Worm (Caenorhabditis elegans) whole organism, L2 larva: Measurements from ENCODE around the gene Y69A2AR.24.
A peak's percentile ranks its signal among the peaks of the same experiment; 100 is the strongest.

Source experiments
- C34F6.9 ChIP-seq: fragments of 150-350 bp; optimal IDR thresholded peaks from 2 replicates; lab custom pipeline; 2014; ENCODE audit warnings: missing biosample characterization, missing genetic modification characterization
- F13H6.1 ChIP-seq: sonication (generic microtip); optimal IDR thresholded peaks from 2 replicates; lab custom pipeline; 2016; ENCODE audit warnings: missing genetic modification characterization, missing compliant biosample characterization
- ZK546.5 ChIP-seq: sonication (generic microtip); optimal IDR thresholded peaks from 2 replicates; lab custom pipeline; 2017; ENCODE audit warnings: missing biosample characterization, missing genetic modification characterization
- alr-1 ChIP-seq: fragments of 150-350 bp; optimal IDR thresholded peaks from 2 replicates; lab custom pipeline; 2014; ENCODE audit warnings: missing biosample characterization, missing genetic modification characterization
- aly-2 ChIP-seq: fragments of 150-350 bp; optimal IDR thresholded peaks from 2 replicates; lab custom pipeline; 2014; ENCODE audit warnings: missing biosample characterization, missing genetic modification characterization
- ama-1 ChIP-seq: fragments of 150-350 bp; optimal IDR thresholded peaks from 2 replicates; lab custom pipeline; 2018; ENCODE audit warnings: inconsistent platforms
- blmp-1 ChIP-seq: sonication (generic microtip); optimal IDR thresholded peaks from 2 replicates; lab custom pipeline; 2017; ENCODE audit warnings: missing genetic modification characterization, mild to moderate bottlenecking, missing compliant biosample characterization, antibody characterized with exemption, moderate library complexity; ENCODE audit not compliant: insufficient read depth
- crh-2 ChIP-seq: sonication (generic microtip); optimal IDR thresholded peaks from 2 replicates; lab custom pipeline; 2017; ENCODE audit warnings: missing biosample characterization, missing genetic modification characterization
- dmd-4 ChIP-seq: sonication (generic microtip); optimal IDR thresholded peaks from 2 replicates; lab custom pipeline; 2017; ENCODE audit warnings: missing biosample characterization, missing genetic modification characterization
- egl-27 ChIP-seq: sonication (generic microtip); optimal IDR thresholded peaks from 3 replicates; lab custom pipeline; 2017; ENCODE audit warnings: missing biosample characterization, missing genetic modification reagents, missing genetic modification characterization
- fos-1 ChIP-seq: fragments of 150-350 bp; optimal IDR thresholded peaks from 2 replicates; lab custom pipeline; 2014; ENCODE audit warnings: missing biosample characterization, missing genetic modification characterization
- gmeb-1 ChIP-seq: fragments of 150-350 bp; optimal IDR thresholded peaks from 2 replicates; lab custom pipeline; 2014; ENCODE audit warnings: missing biosample characterization, missing genetic modification characterization
- lin-13 ChIP-seq: fragments of 150-350 bp; optimal IDR thresholded peaks from 2 replicates; lab custom pipeline; 2014; ENCODE audit warnings: missing biosample characterization, missing genetic modification reagents, missing genetic modification characterization
- lsy-2 ChIP-seq, 2 experiments: fragments of 150-350 bp in 1 of 2; sonication (generic microtip) in 1 of 2; optimal IDR thresholded peaks; 2 replicates each; lab custom pipeline; 2014 to 2017; ENCODE audit warnings: missing biosample characterization in 2 of 2, missing genetic modification characterization in 2 of 2
- mab-5 ChIP-seq: fragments of 150-350 bp; optimal IDR thresholded peaks from 2 replicates; lab custom pipeline; 2014; ENCODE audit warnings: missing biosample characterization, missing genetic modification characterization
- mdl-1 ChIP-seq, 2 experiments: fragments of 150-350 bp in 1 of 2; sonication (generic microtip) in 1 of 2; optimal IDR thresholded peaks; 2 replicates each; lab custom pipeline; 2017; ENCODE audit warnings: missing biosample characterization in 2 of 2, missing genetic modification characterization in 2 of 2
- nhr-11 ChIP-seq: fragments of 150-350 bp; optimal IDR thresholded peaks from 2 replicates; lab custom pipeline; 2014; ENCODE audit warnings: missing biosample characterization, missing genetic modification characterization
- nhr-129 ChIP-seq: fragments of 150-350 bp; optimal IDR thresholded peaks from 2 replicates; lab custom pipeline; 2014; ENCODE audit warnings: missing biosample characterization, missing genetic modification characterization
- nhr-21 ChIP-seq: fragments of 150-350 bp; optimal IDR thresholded peaks from 2 replicates; lab custom pipeline; 2014; ENCODE audit warnings: missing biosample characterization, missing genetic modification characterization
- nhr-23 ChIP-seq: fragments of 150-350 bp; optimal IDR thresholded peaks from 2 replicates; lab custom pipeline; 2014; ENCODE audit warnings: missing biosample characterization, missing genetic modification reagents, missing genetic modification characterization
- nhr-237 ChIP-seq: fragments of 150-350 bp; optimal IDR thresholded peaks from 2 replicates; lab custom pipeline; 2014; ENCODE audit warnings: missing biosample characterization, missing genetic modification characterization
- nhr-25 ChIP-seq: fragments of 150-350 bp; sonication (generic microtip); optimal IDR thresholded peaks from 3 replicates; lab custom pipeline; 2014; ENCODE audit warnings: missing biosample characterization, missing genetic modification characterization
- nhr-6 ChIP-seq: fragments of 150-350 bp; optimal IDR thresholded peaks from 2 replicates; lab custom pipeline; 2014; ENCODE audit warnings: missing biosample characterization, missing genetic modification characterization
- nhr-77 ChIP-seq: fragments of 150-350 bp; optimal IDR thresholded peaks from 2 replicates; lab custom pipeline; 2014; ENCODE audit warnings: missing biosample characterization, missing genetic modification characterization
- peb-1 ChIP-seq: fragments of 150-350 bp; optimal IDR thresholded peaks from 2 replicates; lab custom pipeline; 2014; ENCODE audit warnings: missing biosample characterization, missing genetic modification characterization
- sem-4 ChIP-seq: fragments of 150-350 bp; optimal IDR thresholded peaks from 2 replicates; lab custom pipeline; 2014; ENCODE audit warnings: missing biosample characterization, missing genetic modification reagents, missing genetic modification characterization
- skn-1 ChIP-seq: sonication (generic microtip); optimal IDR thresholded peaks from 2 replicates; lab custom pipeline; 2017; ENCODE audit warnings: missing biosample characterization, missing genetic modification characterization
- sma-3 ChIP-seq: sonication (generic microtip); optimal IDR thresholded peaks from 2 replicates; lab custom pipeline; 2016; ENCODE audit warnings: missing genetic modification reagents, missing genetic modification characterization, missing compliant biosample characterization
- sma-9 ChIP-seq, 2 experiments: fragments of 150-350 bp in 1 of 2; sonication (generic microtip) in 1 of 2; optimal IDR thresholded peaks; 2 replicates each; lab custom pipeline; 2014 to 2016; ENCODE audit warnings: missing genetic modification characterization in 2 of 2, mild to moderate bottlenecking in 1 of 2, missing biosample characterization in 1 of 2, missing compliant biosample characterization in 1 of 2, missing genetic modification reagents in 1 of 2, moderate library complexity in 1 of 2
- snpc-4 ChIP-seq: fragments of 150-350 bp; optimal IDR thresholded peaks from 2 replicates; lab custom pipeline; 2014; ENCODE audit warnings: missing biosample characterization, missing genetic modification characterization
- unc-55 ChIP-seq: fragments of 150-350 bp; sonication (generic microtip); optimal IDR thresholded peaks from 3 replicates; lab custom pipeline; 2014; ENCODE audit warnings: missing biosample characterization, missing genetic modification reagents, missing genetic modification characterization
- unc-62 ChIP-seq: fragments of 150-350 bp; optimal IDR thresholded peaks from 2 replicates; lab custom pipeline; 2014; ENCODE audit warnings: missing biosample characterization, missing genetic modification reagents, missing genetic modification characterization
- zag-1 ChIP-seq: fragments of 150-350 bp; optimal IDR thresholded peaks from 2 replicates; lab custom pipeline; 2014; ENCODE audit warnings: missing biosample characterization, missing genetic modification characterization
- ztf-4 ChIP-seq: fragments of 150-350 bp; optimal IDR thresholded peaks from 2 replicates; lab custom pipeline; 2014; ENCODE audit warnings: missing biosample characterization, missing genetic modification characterization

The Y69A2AR.24 gene

ce11 chrIV:2601988-2602861 lies 38.4 kb upstream of the Y69A2AR.24 start (continued):
- TF ChIP-seq crh-2 (tag; lab: Kevin White, UChicago) (peak; percentile 98), lin-13 (peak; percentile 91), unc-55 (GFP tag; lab: Kevin White, UChicago) (peak; percentile 79)
- TF ChIP-seq, all 48 proteins: peak for 32

- no peak for TF ChIP-seq skn-1
- no peak for TF ChIP-seq peb-1
- TF ChIP-seq nhr-237 (tag; lab: Kevin White, UChicago), result no peak
- no peak for TF ChIP-seq nhr-23
- TF ChIP-seq nhr-11, result no peak
- TF ChIP-seq dmd-4 (tag; lab: Kevin White, UChicago), result no peak
- no peak for TF ChIP-seq ZK546.5 (tag; lab: Kevin White, UChicago)
These were observed 37.0 kb upstream of the Y69A2AR.24 start, which contains the start of gene epg-9 for ce11 chrIV:2600841-2601240. epg-9 (plus strand) TSS chrIV:2601141.

ce11 chrIV:2599634-2600033 lies 35.8 kb upstream of the Y69A2AR.24 start:
- TF ChIP-seq lin-13, result peak; percentile 80
- TF ChIP-seq dmd-4 (tag; lab: Kevin White, UChicago), result no peak
- TF ChIP-seq blmp-1 (tag; lab: Kevin White, UChicago), result peak; percentile 30
- peak; percentile 81 for TF ChIP-seq fos-1
- TF ChIP-seq snpc-4 (tag; lab: Kevin White, UChicago), result peak; percentile 51
- TF ChIP-seq nhr-21 (tag; lab: Kevin White, UChicago), result peak; percentile 72
- peak; percentile 87 for TF ChIP-seq ama-1 (lab: Kevin White, UChicago)
- TF ChIP-seq nhr-129 (tag; lab: Kevin White, UChicago), result peak; percentile 95
- no peak for TF ChIP-seq ZK546.5 (tag; lab: Kevin White, UChicago)
- TF ChIP-seq nhr-6 (tag; lab: Kevin White, UChicago), result peak; percentile 45
- TF ChIP-seq mab-5 (tag; lab: Kevin White, UChicago), result peak; percentile 80
- peak; percentile 87 for TF ChIP-seq crh-2 (tag; lab: Kevin White, UChicago)
- peak; percentile 54 to 88 for TF ChIP-seq lsy-2 (tag; optimal IDR thresholded peaks at IDR 0.05; lab: Kevin White, UChicago)
- TF ChIP-seq mdl-1 (tag; optimal IDR thresholded peaks at IDR 0.05; lab: Kevin White, UChicago), result peak; percentile 64 to 85
- TF ChIP-seq nhr-25 (tag; lab: Kevin White, UChicago), result peak; percentile 78
- TF ChIP-seq unc-55 (GFP tag; lab: Kevin White, UChicago), result peak; percentile 88
- peak; percentile 79 for TF ChIP-seq zag-1
- TF ChIP-seq gmeb-1 (tag; lab: Kevin White, UChicago), result peak; percentile 67
- no peak for TF ChIP-seq unc-62 (GFP tag; lab: Kevin White, UChicago)
- no peak for TF ChIP-seq ztf-4 (tag; lab: Kevin White, UChicago)
- TF ChIP-seq F13H6.1 (tag; lab: Kevin White, UChicago), result peak; percentile 83
- peak; percentile 92 for TF ChIP-seq sma-9 (GFP tag; optimal IDR thresholded peaks at IDR 0.05; lab: Kevin White, UChicago)
- TF ChIP-seq sma-9 (tag; optimal IDR thresholded peaks at IDR 0.05; lab: Kevin White, UChicago), result no peak
- TF ChIP-seq aly-2, result no peak
- TF ChIP-seq C34F6.9 (tag; lab: Kevin White, UChicago), result peak; percentile 95
- TF ChIP-seq nhr-77 (tag; lab: Kevin White, UChicago), result no peak
- peak; percentile 59 for TF ChIP-seq sem-4
- peak; percentile 67 for TF ChIP-seq egl-27 (tag; lab: Kevin White, UChicago)
- peak; percentile 78 for TF ChIP-seq sma-3 (GFP tag; lab: Kevin White, UChicago)
- TF ChIP-seq, all 48 proteins: peak for 22

- TF ChIP-seq mdl-1 (tag; optimal IDR thresholded peaks at IDR 0.05; lab: Kevin White, UChicago) (no peak), sma-3 (GFP tag; lab: Kevin White, UChicago) (no peak), lin-13 (no peak), sem-4 (no peak), dmd-4 (tag; lab: Kevin White, UChicago) (no peak), gmeb-1 (tag; lab: Kevin White, UChicago) (no peak), lsy-2 (tag; optimal IDR thresholded peaks at IDR 0.05; lab: Kevin White, UChicago) (no peak), alr-1 (tag; lab: Kevin White, UChicago) (no peak), nhr-129 (tag; lab: Kevin White, UChicago) (no peak), crh-2 (tag; lab: Kevin White, UChicago) (no peak)
These were observed 33.5 kb upstream of the Y69A2AR.24 start, which contains the start of gene Y69A2AR.47 for ce11 chrIV:2597417-2597816. Y69A2AR.47 (plus strand) TSS chrIV:2597717.
